Worm (Caenorhabditis elegans) whole organism, L2 larva: ENCODE data around the gene tsp-20.

ENCODE experiments used
- ZK546.5 ChIP-seq: sonication (generic microtip); optimal IDR thresholded peaks from 2 replicates; lab custom pipeline; 2017; ENCODE audit warnings: missing biosample characterization, missing genetic modification characterization
- elt-1 ChIP-seq: fragments of 150-350 bp; optimal IDR thresholded peaks from 2 replicates; lab custom pipeline; 2014; ENCODE audit warnings: missing biosample characterization, missing genetic modification characterization
- lin-13 ChIP-seq: fragments of 150-350 bp; optimal IDR thresholded peaks from 2 replicates; lab custom pipeline; 2014; ENCODE audit warnings: missing biosample characterization, missing genetic modification reagents, missing genetic modification characterization
- lin-39 ChIP-seq: fragments of 150-350 bp; optimal IDR thresholded peaks from 2 replicates; lab custom pipeline; 2014; ENCODE audit warnings: missing biosample characterization, missing genetic modification reagents, missing genetic modification characterization
- mdl-1 ChIP-seq, 2 experiments: fragments of 150-350 bp in 1 of 2; sonication (generic microtip) in 1 of 2; optimal IDR thresholded peaks; 2 replicates each; lab custom pipeline; 2017; ENCODE audit warnings: missing biosample characterization in 2 of 2, missing genetic modification characterization in 2 of 2
- nhr-11 ChIP-seq: fragments of 150-350 bp; optimal IDR thresholded peaks from 2 replicates; lab custom pipeline; 2014; ENCODE audit warnings: missing biosample characterization, missing genetic modification characterization
- nhr-12 ChIP-seq: fragments of 150-350 bp; optimal IDR thresholded peaks from 2 replicates; lab custom pipeline; 2014; ENCODE audit warnings: missing biosample characterization, missing genetic modification characterization
- nhr-6 ChIP-seq: fragments of 150-350 bp; optimal IDR thresholded peaks from 2 replicates; lab custom pipeline; 2014; ENCODE audit warnings: missing biosample characterization, missing genetic modification characterization
- unc-62 ChIP-seq: fragments of 150-350 bp; optimal IDR thresholded peaks from 2 replicates; lab custom pipeline; 2014; ENCODE audit warnings: missing biosample characterization, missing genetic modification reagents, missing genetic modification characterization
- ztf-1 ChIP-seq: fragments of 200-800 bp; sonication (Bioruptor generic); conservative IDR thresholded peaks from 2 replicates; pipeline ENCODE4 v1.3.6; 2022; ENCODE audit warnings: missing genetic modification characterization, missing compliant biosample characterization
- ztf-11 ChIP-seq: sonication (generic microtip); optimal IDR thresholded peaks from 2 replicates; lab custom pipeline; 2017; ENCODE audit warnings: missing biosample characterization, missing genetic modification characterization

DNA sequence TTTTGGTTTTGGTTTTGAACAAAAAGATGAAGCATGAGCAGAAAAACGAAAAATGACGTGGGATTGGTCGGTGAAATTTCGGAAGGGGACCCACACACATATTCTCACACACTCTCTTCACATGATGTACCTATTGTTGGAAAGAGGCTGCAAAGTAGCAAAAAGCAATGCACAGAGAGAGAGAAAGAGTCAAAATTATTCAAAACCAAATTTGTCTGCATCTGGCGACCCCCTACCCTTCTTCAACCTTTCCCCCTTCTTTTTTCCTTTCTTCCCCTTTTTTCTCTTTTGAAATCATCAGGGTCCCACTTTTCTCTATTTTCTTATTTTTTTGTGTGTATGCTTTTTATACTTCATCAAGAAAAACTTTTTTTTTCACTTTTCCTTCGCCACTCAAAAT lies 12.4 kb downstream of the tsp-20 start:
- TF ChIP-seq lin-13 (GFP tag; lab: Kevin White, UChicago): no peak
- no peak for TF ChIP-seq ztf-11 (tag; lab: Kevin White, UChicago)
- TF ChIP-seq mdl-1 (tag; optimal IDR thresholded peaks at IDR 0.05; lab: Kevin White, UChicago): no peak
- no peak for TF ChIP-seq ZK546.5 (tag; lab: Kevin White, UChicago)
- no peak for TF ChIP-seq lin-39 (tag; lab: Kevin White, UChicago)
- TF ChIP-seq elt-1 (tag; lab: Kevin White, UChicago): no peak
- TF ChIP-seq nhr-11 (tag; lab: Kevin White, UChicago): no peak
- no peak for TF ChIP-seq ztf-1 (GFP tag; lab: Robert Waterston, UW)
- no peak for TF ChIP-seq nhr-6 (tag; lab: Kevin White, UChicago)
- no peak for TF ChIP-seq nhr-12 (tag; lab: Kevin White, UChicago)
- no peak for TF ChIP-seq unc-62 (GFP tag; lab: Kevin White, UChicago)
